Worm (Caenorhabditis elegans) whole organism, L2 larva: ENCODE data around the gene F29B9.12.

Experiments used
- C34F6.9 ChIP-seq: fragments of 150-350 bp; optimal IDR thresholded peaks from 2 replicates; lab custom pipeline; 2014; ENCODE audit warnings: missing biosample characterization, missing genetic modification characterization
- ZK546.5 ChIP-seq: sonication (generic microtip); optimal IDR thresholded peaks from 2 replicates; lab custom pipeline; 2017; ENCODE audit warnings: missing biosample characterization, missing genetic modification characterization
- ama-1 ChIP-seq: fragments of 150-350 bp; optimal IDR thresholded peaks from 2 replicates; lab custom pipeline; 2018; ENCODE audit warnings: inconsistent platforms
- ceh-82 ChIP-seq: fragments of 150-350 bp; optimal IDR thresholded peaks from 2 replicates; lab custom pipeline; 2014; ENCODE audit warnings: missing biosample characterization, missing genetic modification characterization
- lin-13 ChIP-seq: fragments of 150-350 bp; optimal IDR thresholded peaks from 2 replicates; lab custom pipeline; 2014; ENCODE audit warnings: missing biosample characterization, missing genetic modification reagents, missing genetic modification characterization
- lsy-2 ChIP-seq, 2 experiments: fragments of 150-350 bp in 1 of 2; sonication (generic microtip) in 1 of 2; optimal IDR thresholded peaks; 2 replicates each; lab custom pipeline; 2014 to 2017; ENCODE audit warnings: missing biosample characterization in 2 of 2, missing genetic modification characterization in 2 of 2
- nhr-25 ChIP-seq: fragments of 150-350 bp; sonication (generic microtip); optimal IDR thresholded peaks from 3 replicates; lab custom pipeline; 2014; ENCODE audit warnings: missing biosample characterization, missing genetic modification characterization
- nhr-77 ChIP-seq: fragments of 150-350 bp; optimal IDR thresholded peaks from 2 replicates; lab custom pipeline; 2014; ENCODE audit warnings: missing biosample characterization, missing genetic modification characterization
- skn-1 ChIP-seq: sonication (generic microtip); optimal IDR thresholded peaks from 2 replicates; lab custom pipeline; 2017; ENCODE audit warnings: missing biosample characterization, missing genetic modification characterization
- snpc-4 ChIP-seq: fragments of 150-350 bp; optimal IDR thresholded peaks from 2 replicates; lab custom pipeline; 2014; ENCODE audit warnings: missing biosample characterization, missing genetic modification characterization

ce11 chrIV:4649460-4649859 lies 19.9 kb upstream of the F29B9.12 start, which contains the start of gene F29B9.7:
- no peak for TF ChIP-seq nhr-77
- no peak for TF ChIP-seq ZK546.5
- TF ChIP-seq lin-13 (GFP tag; lab: Kevin White, UChicago): no peak
- no peak for TF ChIP-seq skn-1 (tag; lab: Kevin White, UChicago)
- no peak for TF ChIP-seq ama-1 (lab: Kevin White, UChicago)
- TF ChIP-seq ceh-82 (tag; lab: Kevin White, UChicago): no peak
- no peak for TF ChIP-seq C34F6.9
- TF ChIP-seq nhr-25 (tag; lab: Kevin White, UChicago): no peak
- TF ChIP-seq lsy-2 (tag; optimal IDR thresholded peaks at IDR 0.05; lab: Kevin White, UChicago): no peak
- TF ChIP-seq snpc-4 (tag; lab: Kevin White, UChicago): no peak
